Worm (Caenorhabditis elegans) whole organism, L1 larva: ENCODE results near the gene C08B6.3.

ENCODE experiments used
- C04F5.9 ChIP-seq: sonication (generic microtip); optimal IDR thresholded peaks from 2 replicates; lab custom pipeline; 2016; ENCODE audit warnings: missing genetic modification characterization, missing compliant biosample characterization
- aly-2 ChIP-seq: fragments of 150-350 bp; optimal IDR thresholded peaks from 2 replicates; lab custom pipeline; 2014; ENCODE audit warnings: missing biosample characterization, missing genetic modification characterization
- ama-1 ChIP-seq: fragments of 150-350 bp; optimal IDR thresholded peaks from 2 replicates; lab custom pipeline; 2014
- lin-39 ChIP-seq: fragments of 150-350 bp; optimal IDR thresholded peaks from 2 replicates; lab custom pipeline; 2014; ENCODE audit warnings: missing biosample characterization, missing genetic modification reagents, missing genetic modification characterization
- lsy-2 ChIP-seq, 2 experiments: fragments of 150-350 bp; optimal IDR thresholded peaks; 2 replicates each; lab custom pipeline; 2014; ENCODE audit warnings: missing biosample characterization in 2 of 2, missing genetic modification characterization in 2 of 2
- snpc-4 ChIP-seq: fragments of 150-350 bp; optimal IDR thresholded peaks from 2 replicates; lab custom pipeline; 2014; ENCODE audit warnings: missing biosample characterization, missing genetic modification characterization
- unc-30 ChIP-seq: sonication (generic microtip); optimal IDR thresholded peaks from 2 replicates; lab custom pipeline; 2017; ENCODE audit warnings: missing biosample characterization, missing genetic modification characterization
- unc-98 ChIP-seq: fragments of 200-800 bp; sonication (Bioruptor generic); IDR thresholded peaks from 2 replicates; pipeline ENCODE4 v1.3.6; 2022; ENCODE audit warnings: missing genetic modification characterization, missing compliant biosample characterization
- zag-1 ChIP-seq: fragments of 150-350 bp; optimal IDR thresholded peaks from 2 replicates; lab custom pipeline; 2014; ENCODE audit warnings: missing biosample characterization, missing genetic modification characterization
- ztf-11 ChIP-seq, 2 experiments: sonication (generic microtip); optimal IDR thresholded peaks; 2 replicates each; lab custom pipeline; 2016 to 2017; ENCODE audit warnings: missing genetic modification characterization in 2 of 2, missing biosample characterization in 1 of 2, missing compliant biosample characterization in 1 of 2

DNA sequence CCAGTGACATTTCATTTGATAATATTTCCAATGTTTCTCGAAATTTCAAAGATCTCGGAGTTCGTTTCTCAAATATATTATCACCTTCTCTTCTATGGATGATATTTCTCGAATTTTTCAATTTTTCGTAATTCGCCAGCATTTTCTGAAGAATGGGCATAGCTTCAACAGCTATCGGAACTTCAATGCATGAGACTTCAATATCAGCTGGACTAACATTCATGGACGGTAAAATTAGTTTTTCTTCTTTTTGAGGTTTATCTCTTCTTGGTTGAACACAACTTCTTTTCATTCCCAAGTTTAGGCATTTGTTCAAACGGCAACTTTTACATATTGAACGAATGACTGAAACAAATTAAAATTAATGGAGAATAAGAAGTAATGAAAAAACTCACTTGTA is 31.2 kb downstream of the C08B6.3 start:
- TF ChIP-seq ama-1 (lab: Kevin White, UChicago) (no peak), aly-2 (no peak), zag-1 (tag; lab: Kevin White, UChicago) (no peak), snpc-4 (tag; lab: Kevin White, UChicago) (no peak), ztf-11 (tag; optimal IDR thresholded peaks at IDR 0.05; lab: Kevin White, UChicago) (no peak), lin-39 (tag; lab: Kevin White, UChicago) (no peak), lsy-2 (tag; optimal IDR thresholded peaks at IDR 0.05; lab: Kevin White, UChicago) (no peak), unc-30 (tag; lab: Kevin White, UChicago) (no peak), C04F5.9 (no peak), unc-98 (GFP tag; lab: Robert Waterston, UW) (no peak)
